Worm (Caenorhabditis elegans) whole organism, mixed stage, embryonic: ENCODE results near the gene him-5.
"Not testable (repeated sequence)": the region's sequence is repeated elsewhere in the genome, so short reads cannot be mapped to it uniquely, and the experiment has no call there.

Experiments used
- M03D4.4 ChIP-seq: sonication (generic microtip); optimal IDR thresholded peaks from 2 replicates; lab custom pipeline; 2017; ENCODE audit warnings: mild to moderate bottlenecking, missing genetic modification characterization, missing compliant biosample characterization
- bed-3 ChIP-seq: fragments of 200-800 bp; sonication (Bioruptor generic); optimal IDR thresholded peaks from 3 replicates; lab custom pipeline; 2018; ENCODE audit warnings: mild to moderate bottlenecking, missing genetic modification characterization, moderate library complexity, missing compliant biosample characterization
- blmp-1 ChIP-seq: fragments of 150-350 bp; optimal IDR thresholded peaks from 2 replicates; lab custom pipeline; 2014; ENCODE audit warnings: missing biosample characterization, missing genetic modification characterization
- ceh-39 ChIP-seq: fragments of 150-350 bp; optimal IDR thresholded peaks from 2 replicates; lab custom pipeline; 2014; ENCODE audit warnings: missing biosample characterization, missing genetic modification characterization
- ceh-43 ChIP-seq: fragments of 200-800 bp; sonication (Bioruptor generic); optimal IDR thresholded peaks from 2 replicates; lab custom pipeline; 2018; ENCODE audit warnings: mild to moderate bottlenecking, missing genetic modification characterization, moderate library complexity, missing compliant biosample characterization
- ceh-83 ChIP-seq: fragments of 200-800 bp; sonication (Bioruptor generic); optimal IDR thresholded peaks from 2 replicates; lab custom pipeline; 2018; ENCODE audit warnings: mild to moderate bottlenecking, missing genetic modification characterization, missing compliant biosample characterization
- ces-1 ChIP-seq: fragments of 150-350 bp; optimal IDR thresholded peaks from 2 replicates; lab custom pipeline; 2014; ENCODE audit warnings: missing biosample characterization, missing genetic modification reagents, missing genetic modification characterization
- cnd-1 ChIP-seq: fragments of 200-800 bp; sonication (Bioruptor generic); optimal IDR thresholded peaks from 2 replicates; lab custom pipeline; 2018; ENCODE audit warnings: mild to moderate bottlenecking, missing genetic modification characterization, missing compliant biosample characterization
- drap-1 ChIP-seq: fragments of 200-800 bp; sonication (Bioruptor generic); optimal IDR thresholded peaks from 3 replicates; lab custom pipeline; 2018; ENCODE audit warnings: mild to moderate bottlenecking, missing genetic modification characterization, missing compliant biosample characterization
- elt-1 ChIP-seq: sonication (generic microtip); optimal IDR thresholded peaks from 2 replicates; lab custom pipeline; 2017; ENCODE audit warnings: missing genetic modification characterization, mild to moderate bottlenecking, missing compliant biosample characterization, antibody characterized with exemption, moderate library complexity, borderline replicate concordance; ENCODE audit not compliant: insufficient read depth
- elt-3 ChIP-seq: fragments of 150-350 bp; optimal IDR thresholded peaks from 2 replicates; lab custom pipeline; 2014; ENCODE audit warnings: missing biosample characterization, missing genetic modification characterization
- flh-1 ChIP-seq: fragments of 200-800 bp; sonication (Bioruptor generic); optimal IDR thresholded peaks from 2 replicates; lab custom pipeline; 2018; ENCODE audit warnings: mild to moderate bottlenecking, missing genetic modification characterization, moderate library complexity, missing compliant biosample characterization
- ham-2 ChIP-seq: fragments of 200-800 bp; sonication (Bioruptor generic); optimal IDR thresholded peaks from 2 replicates; lab custom pipeline; 2018; ENCODE audit warnings: mild to moderate bottlenecking, missing genetic modification characterization, missing compliant biosample characterization
- hlh-1 ChIP-seq: fragments of 150-350 bp; optimal IDR thresholded peaks from 2 replicates; lab custom pipeline; 2014; ENCODE audit warnings: missing biosample characterization, missing genetic modification reagents, missing genetic modification characterization
- lin-13 ChIP-seq: fragments of 150-350 bp; optimal IDR thresholded peaks from 2 replicates; lab custom pipeline; 2014; ENCODE audit warnings: missing biosample characterization, missing genetic modification characterization
- lin-32 ChIP-seq: fragments of 200-800 bp; sonication (Bioruptor generic); optimal IDR thresholded peaks from 2 replicates; lab custom pipeline; 2018; ENCODE audit warnings: mild to moderate bottlenecking, missing genetic modification characterization, missing compliant biosample characterization
- lsy-2 ChIP-seq: fragments of 150-350 bp; optimal IDR thresholded peaks from 2 replicates; lab custom pipeline; 2014; ENCODE audit warnings: missing biosample characterization, missing genetic modification characterization
- mab-5 ChIP-seq: fragments of 150-350 bp; optimal IDR thresholded peaks from 2 replicates; lab custom pipeline; 2014; ENCODE audit warnings: missing biosample characterization, missing genetic modification characterization
- mep-1 ChIP-seq: fragments of 150-350 bp; optimal IDR thresholded peaks from 2 replicates; lab custom pipeline; 2017; ENCODE audit warnings: missing biosample characterization, missing genetic modification reagents, missing genetic modification characterization, inconsistent platforms
- mls-2 ChIP-seq: sonication (generic microtip); optimal IDR thresholded peaks from 2 replicates; lab custom pipeline; 2016; ENCODE audit warnings: mild to moderate bottlenecking, missing genetic modification characterization, moderate library complexity, missing compliant biosample characterization
- nhr-12 ChIP-seq: fragments of 150-350 bp; optimal IDR thresholded peaks from 2 replicates; lab custom pipeline; 2014; ENCODE audit warnings: missing biosample characterization, missing genetic modification characterization
- nhr-2 ChIP-seq: fragments of 150-350 bp; optimal IDR thresholded peaks from 2 replicates; lab custom pipeline; 2014; ENCODE audit warnings: missing biosample characterization, missing genetic modification characterization
- nhr-237 ChIP-seq: fragments of 150-350 bp; optimal IDR thresholded peaks from 2 replicates; lab custom pipeline; 2014; ENCODE audit warnings: missing biosample characterization, missing genetic modification characterization
- nhr-28 ChIP-seq: fragments of 150-350 bp; optimal IDR thresholded peaks from 2 replicates; lab custom pipeline; 2014; ENCODE audit warnings: missing biosample characterization, missing genetic modification characterization
- nhr-76 ChIP-seq: sonication (generic microtip); optimal IDR thresholded peaks from 2 replicates; lab custom pipeline; 2017; ENCODE audit warnings: missing biosample characterization, missing genetic modification characterization
- pha-4 ChIP-seq: fragments of 150-350 bp; optimal IDR thresholded peaks from 2 replicates; lab custom pipeline; 2018; ENCODE audit warnings: missing biosample characterization, missing genetic modification reagents, missing genetic modification characterization
- sem-2 ChIP-seq: fragments of 200-800 bp; sonication (Bioruptor generic); optimal IDR thresholded peaks from 2 replicates; lab custom pipeline; 2018; ENCODE audit warnings: mild to moderate bottlenecking, missing genetic modification characterization, missing compliant biosample characterization
- snpc-4 ChIP-seq: fragments of 150-350 bp; optimal IDR thresholded peaks from 2 replicates; lab custom pipeline; 2014; ENCODE audit warnings: missing biosample characterization, missing genetic modification characterization
- sptf-1 ChIP-seq: sonication (generic microtip); optimal IDR thresholded peaks from 2 replicates; lab custom pipeline; 2017; ENCODE audit warnings: mild to moderate bottlenecking, missing genetic modification characterization, moderate library complexity, missing compliant biosample characterization
- tbx-8 ChIP-seq: fragments of 200-800 bp; sonication (Bioruptor generic); optimal IDR thresholded peaks from 2 replicates; lab custom pipeline; 2018; ENCODE audit warnings: mild to moderate bottlenecking, missing genetic modification characterization, moderate library complexity, missing compliant biosample characterization
- unc-120 ChIP-seq: sonication (generic microtip); optimal IDR thresholded peaks from 2 replicates; lab custom pipeline; 2017; ENCODE audit warnings: missing genetic modification characterization, missing compliant biosample characterization; ENCODE audit not compliant: poor library complexity, severe bottlenecking
- unc-39 ChIP-seq: fragments of 150-350 bp; optimal IDR thresholded peaks from 2 replicates; lab custom pipeline; 2014; ENCODE audit warnings: missing biosample characterization, missing genetic modification characterization
- unc-62 ChIP-seq: fragments of 150-350 bp; optimal IDR thresholded peaks from 2 replicates; lab custom pipeline; 2014; ENCODE audit warnings: missing biosample characterization, missing genetic modification reagents, missing genetic modification characterization
- zip-8 ChIP-seq: fragments of 150-350 bp; optimal IDR thresholded peaks from 2 replicates; lab custom pipeline; 2014; ENCODE audit warnings: missing biosample characterization, missing genetic modification characterization
- ztf-11 ChIP-seq: fragments of 150-350 bp; optimal IDR thresholded peaks from 2 replicates; lab custom pipeline; 2014; ENCODE audit warnings: missing biosample characterization, missing genetic modification characterization

Gene him-5

DNA sequence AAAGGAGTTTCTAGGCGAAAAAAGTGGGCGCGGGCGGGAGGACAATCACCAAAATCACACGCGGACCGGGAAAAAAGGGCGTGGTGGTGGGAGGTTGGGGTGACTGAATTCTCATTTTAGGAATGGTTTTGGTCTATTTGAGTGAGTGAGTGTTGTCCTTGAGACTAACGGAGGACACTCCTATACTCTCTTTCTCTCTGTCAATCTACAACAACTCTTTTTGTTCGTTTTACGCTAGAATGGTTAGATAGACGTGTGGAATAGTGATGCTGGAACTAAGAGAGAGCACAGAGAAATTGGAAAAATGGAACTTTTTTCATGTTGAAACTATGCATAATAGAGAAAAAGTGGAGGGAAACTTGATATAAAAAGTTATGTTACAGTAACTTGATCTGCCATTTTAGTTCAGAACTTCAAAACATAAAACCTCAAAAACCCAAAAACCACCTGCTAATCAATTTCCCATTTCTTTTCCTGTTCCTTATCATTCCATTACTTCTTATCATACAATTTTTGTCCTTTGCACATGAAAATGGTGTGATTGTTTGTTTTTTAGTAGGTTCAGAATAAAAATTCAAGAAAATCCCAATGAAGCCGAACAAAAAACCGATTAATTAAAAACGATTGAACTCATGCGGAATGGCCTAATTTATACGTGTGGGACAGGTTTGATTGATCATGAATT lies 44.7 kb downstream of the him-5 start:
- no peak for TF ChIP-seq nhr-28 (tag; lab: Kevin White, UChicago)
- no peak for TF ChIP-seq elt-3 (tag; lab: Kevin White, UChicago)
- no peak for TF ChIP-seq ceh-39
- no peak for TF ChIP-seq sptf-1
- TF ChIP-seq nhr-237 (tag; lab: Kevin White, UChicago) = no peak
- TF ChIP-seq, all 35 proteins: peak for 0

DNA sequence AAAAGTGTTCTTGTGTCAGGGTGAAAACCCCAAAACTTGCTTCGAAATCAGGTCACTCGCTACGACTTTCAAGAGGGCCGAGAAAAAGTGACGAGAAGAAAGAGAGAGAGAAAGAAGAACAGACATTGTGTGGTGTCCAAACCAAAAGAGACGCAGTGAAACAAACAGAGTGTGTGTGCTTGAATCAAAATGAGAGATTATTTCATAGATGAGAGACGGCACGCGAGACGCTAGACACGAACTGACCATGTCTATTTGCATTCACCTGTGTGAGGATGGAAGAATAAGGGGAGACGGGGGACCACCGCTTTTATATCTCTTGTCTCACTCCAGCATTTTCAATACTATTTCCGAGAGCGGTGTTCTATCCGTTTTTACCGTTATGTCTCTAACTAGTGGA lies 45.9 kb downstream of the him-5 start:
- TF ChIP-seq ceh-43 (GFP tag; lab: Kevin White, UChicago) (no peak), mls-2 (tag; lab: Kevin White, UChicago) (peak; percentile 38), ceh-83 (no peak), M03D4.4 (peak; percentile 27), unc-39 (tag; lab: Kevin White, UChicago) (no peak), elt-1 (tag; lab: Kevin White, UChicago) (no peak), tbx-8 (GFP tag; lab: Kevin White, UChicago) (no peak), zip-8 (tag; lab: Kevin White, UChicago) (no peak), nhr-12 (tag; lab: Kevin White, UChicago) (no peak), blmp-1 (no peak), nhr-237 (tag; lab: Kevin White, UChicago) (peak; percentile 78), hlh-1 (tag; lab: Kevin White, UChicago) (peak; percentile 51), mab-5 (no peak), bed-3 (GFP tag; lab: Kevin White, UChicago) (no peak), unc-62 (GFP tag; lab: Kevin White, UChicago) (peak; percentile 64), lin-13 (tag; lab: Kevin White, UChicago) (no peak), nhr-2 (no peak), lin-32 (GFP tag; lab: Kevin White, UChicago) (no peak), sem-2 (GFP tag; lab: Kevin White, UChicago) (no peak), sptf-1 (peak; percentile 54), cnd-1 (tag; lab: Kevin White, UChicago) (peak; percentile 36), unc-120 (tag; lab: Kevin White, UChicago) (peak; percentile 59), lsy-2 (tag; lab: Kevin White, UChicago) (peak; percentile 41), nhr-28 (tag; lab: Kevin White, UChicago) (no peak), elt-3 (tag; lab: Kevin White, UChicago) (no peak), flh-1 (GFP tag; lab: Kevin White, UChicago) (no peak), ces-1 (GFP tag; lab: Kevin White, UChicago) (peak; percentile 31), snpc-4 (tag; lab: Kevin White, UChicago) (no peak), nhr-76 (tag; lab: Kevin White, UChicago) (no peak), ceh-39 (no peak), mep-1 (tag; lab: Kevin White, UChicago) (peak; percentile 72), pha-4 (tag; lab: Kevin White, UChicago) (peak; percentile 86), drap-1 (peak; percentile 61), ztf-11 (tag; lab: Kevin White, UChicago) (no peak), ham-2 (GFP tag; lab: Kevin White, UChicago) (peak; percentile 81)
- TF ChIP-seq, all 35 proteins: peak for 14

DNA sequence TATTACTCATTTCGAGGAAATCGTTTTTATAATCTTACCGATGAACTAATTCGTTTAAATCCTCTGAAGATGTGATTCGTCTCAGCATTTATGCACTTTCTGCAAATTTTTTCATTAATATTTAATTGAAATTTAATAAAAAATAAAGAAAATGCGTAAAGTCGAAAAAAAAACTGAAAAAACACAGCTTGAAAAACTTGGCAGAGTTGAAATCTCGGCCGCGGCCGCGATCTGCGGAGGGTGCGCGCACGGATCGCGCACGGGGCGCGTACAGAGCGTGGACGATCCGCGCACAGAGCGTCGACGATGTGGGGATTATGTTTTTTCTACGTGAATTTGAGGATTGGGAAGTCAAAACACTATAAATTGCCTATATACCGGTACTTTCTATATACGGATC lies 47.5 kb downstream of the him-5 start, which contains the start of gene AH10.4:
Gene AH10.4, minus strand, starts transcription at position 101 of the 400 bp plus-strand sequence.
- TF ChIP-seq mep-1, snpc-4, mls-2 (tag; lab: Kevin White, UChicago): not testable (repeated sequence)
- TF ChIP-seq, all 35 proteins: peak for 0; not testable (repeated sequence) for 35
